Fruit fly (Drosophila melanogaster) whole organism, pupa: ENCODE measurements around the gene CG18135.
A peak's percentile ranks its signal among the peaks of the same experiment; 100 is the strongest.

Experiments
- CG10348 ChIP-seq: fragments of 200-800 bp; sonication (Bioruptor generic); IDR thresholded peaks from 2 replicates; pipeline ENCODE4 v1.3.6; 2022; ENCODE audit warnings: missing biosample characterization, missing genetic modification characterization
- CG12605 ChIP-seq: fragments of 200-800 bp; sonication (Bioruptor generic); IDR thresholded peaks from 2 replicates; pipeline ENCODE4 v1.3.6; 2022; ENCODE audit warnings: missing biosample characterization, missing genetic modification characterization
- CG13204 ChIP-seq: fragments of 200-800 bp; sonication (Bioruptor generic); optimal IDR thresholded peaks from 2 replicates; lab custom pipeline; 2018; ENCODE audit warnings: missing biosample characterization, mild to moderate bottlenecking, missing genetic modification characterization, moderate library complexity
- CG14655 ChIP-seq: fragments of 200-800 bp; sonication (Bioruptor generic); optimal IDR thresholded peaks from 3 replicates; lab custom pipeline; 2017; ENCODE audit warnings: mild to moderate bottlenecking, missing biosample characterization, missing genetic modification reagents, missing genetic modification characterization
- CG15710 ChIP-seq: fragments of 200-800 bp; sonication (Bioruptor generic); optimal IDR thresholded peaks from 2 replicates; lab custom pipeline; 2018; ENCODE audit warnings: missing biosample characterization, mild to moderate bottlenecking, missing genetic modification characterization, moderate library complexity
- CG17806 ChIP-seq: fragments of 200-800 bp; sonication (Bioruptor generic); optimal IDR thresholded peaks from 2 replicates; lab custom pipeline; 2018; ENCODE audit warnings: missing biosample characterization, mild to moderate bottlenecking, missing genetic modification characterization, moderate library complexity
- CG32121 ChIP-seq: fragments of 200-800 bp; sonication (Bioruptor generic); IDR thresholded peaks from 2 replicates; pipeline ENCODE4 v1.3.6; 2022; ENCODE audit warnings: missing biosample characterization, missing genetic modification characterization
- CG34367 ChIP-seq: fragments of 200-800 bp; sonication (Bioruptor generic); optimal IDR thresholded peaks from 2 replicates; lab custom pipeline; 2018; ENCODE audit warnings: missing biosample characterization, mild to moderate bottlenecking, missing genetic modification characterization
- CG4496 ChIP-seq: fragments of 200-800 bp; sonication (Bioruptor generic); IDR thresholded peaks from 3 replicates; pipeline ENCODE4 v1.3.6; 2022; ENCODE audit warnings: missing biosample characterization, missing genetic modification characterization
- CG8159 ChIP-seq: fragments of 200-800 bp; sonication (Bioruptor generic); optimal IDR thresholded peaks from 3 replicates; lab custom pipeline; 2018; ENCODE audit warnings: missing biosample characterization, mild to moderate bottlenecking, missing genetic modification characterization, moderate library complexity
- CG8301 ChIP-seq: fragments of 200-800 bp; sonication (Bioruptor generic); optimal IDR thresholded peaks from 2 replicates; lab custom pipeline; 2018; ENCODE audit warnings: missing biosample characterization, mild to moderate bottlenecking, missing genetic modification characterization
- CG9948 ChIP-seq: fragments of 200-800 bp; sonication (Bioruptor generic); optimal IDR thresholded peaks from 2 replicates; lab custom pipeline; 2018; ENCODE audit warnings: missing biosample characterization, mild to moderate bottlenecking, missing genetic modification characterization, moderate library complexity
- D1 ChIP-seq: fragments of 200-800 bp; sonication (Bioruptor generic); optimal IDR thresholded peaks from 2 replicates; lab custom pipeline; 2018; ENCODE audit warnings: missing biosample characterization, mild to moderate bottlenecking, missing genetic modification characterization, moderate library complexity
- EcR ChIP-seq: fragments of 200-800 bp; sonication (Bioruptor generic); optimal IDR thresholded peaks from 3 replicates; lab custom pipeline; 2019; ENCODE audit warnings: missing biosample characterization, missing genetic modification characterization, mild to moderate bottlenecking, moderate library complexity, missing genetic modification reagents
- Ets98B ChIP-seq: fragments of 200-800 bp; sonication (Bioruptor generic); IDR thresholded peaks from 2 replicates; pipeline ENCODE4 v1.3.6; 2022; ENCODE audit warnings: missing biosample characterization, missing genetic modification characterization
- Pif1A ChIP-seq: fragments of 200-800 bp; sonication (Bioruptor generic); optimal IDR thresholded peaks from 3 replicates; lab custom pipeline; 2016; ENCODE audit warnings: missing biosample characterization, missing genetic modification characterization
- Pif1B ChIP-seq: fragments of 200-800 bp; sonication (Bioruptor generic); optimal IDR thresholded peaks from 3 replicates; lab custom pipeline; 2016; ENCODE audit warnings: missing biosample characterization, missing genetic modification characterization
- Snoo ChIP-seq: fragments of 200-800 bp; sonication (Bioruptor generic); optimal IDR thresholded peaks from 3 replicates; lab custom pipeline; 2017; ENCODE audit warnings: missing biosample characterization, mild to moderate bottlenecking, missing genetic modification characterization, inconsistent platforms
- fd96Ca ChIP-seq: fragments of 200-800 bp; sonication (Bioruptor generic); IDR thresholded peaks from 3 replicates; pipeline ENCODE4 v1.3.6; 2022; ENCODE audit warnings: missing biosample characterization, missing genetic modification characterization
- gl ChIP-seq: fragments of 200-800 bp; sonication (Bioruptor generic); optimal IDR thresholded peaks from 2 replicates; lab custom pipeline; 2018; ENCODE audit warnings: missing biosample characterization, mild to moderate bottlenecking, missing genetic modification characterization
- rn ChIP-seq: fragments of 200-800 bp; sonication (Bioruptor generic); IDR thresholded peaks from 2 replicates; pipeline ENCODE4 v1.3.6; 2022; ENCODE audit warnings: missing biosample characterization, missing genetic modification characterization

The CG18135 gene

dm6 chr3L:19031858-19032257 is 33.8 kb upstream of the CG18135 start:
- no peak for TF ChIP-seq EcR (GFP tag; lab: Kevin White, UChicago)
- no peak for TF ChIP-seq CG8159 (tag; lab: Kevin White, UChicago)
- no peak for TF ChIP-seq Pif1B (GFP tag; lab: Kevin White, UChicago)
- no peak for TF ChIP-seq CG14655
- TF ChIP-seq CG4496 (GFP tag; lab: Robert Waterston, UW) = no peak

- TF ChIP-seq CG10348 (GFP tag; lab: Robert Waterston, UW) (no peak), Snoo (tag; lab: Kevin White, UChicago) (no peak), CG34367 (tag; lab: Kevin White, UChicago) (no peak), CG12605 (GFP tag; lab: Robert Waterston, UW) (no peak), CG32121 (GFP tag; lab: Robert Waterston, UW) (no peak), CG4496 (GFP tag; lab: Robert Waterston, UW) (no peak)
- TF ChIP-seq, all 21 proteins: peak for 0
These were observed 29.1 kb upstream of the CG18135 start for dm6 chr3L:19027172-19027571.

dm6 chr3L:19024800-19025199 is 26.7 kb upstream of the CG18135 start:
- no peak for TF ChIP-seq D1
- peak; percentile 51 for TF ChIP-seq CG9948 (tag; lab: Kevin White, UChicago)
- TF ChIP-seq CG14655 = peak; percentile 23
- no peak for TF ChIP-seq CG8159 (tag; lab: Kevin White, UChicago)
- no peak for TF ChIP-seq CG34367 (tag; lab: Kevin White, UChicago)
- TF ChIP-seq Pif1B (GFP tag; lab: Kevin White, UChicago) = peak; percentile 7
- TF ChIP-seq CG15710 (tag; lab: Kevin White, UChicago) = peak; percentile 48
- no peak for TF ChIP-seq gl (tag; lab: Kevin White, UChicago)
- TF ChIP-seq Pif1A (GFP tag; lab: Kevin White, UChicago) = peak; percentile 59
- no peak for TF ChIP-seq CG13204 (GFP tag; lab: Kevin White, UChicago)
- TF ChIP-seq CG12605 (GFP tag; lab: Robert Waterston, UW) = 0 out of 2 replicates have a peak, but pooled peaks have one; percentile 15
- TF ChIP-seq fd96Ca (GFP tag; lab: Robert Waterston, UW) = 0 out of 3 replicates have a peak, but pooled peaks have one; percentile 19
- TF ChIP-seq CG17806 (tag; lab: Kevin White, UChicago) = peak; percentile 50
- peak; percentile 56; the same call in 1 of the 3 replicates for TF ChIP-seq CG4496 (GFP tag; lab: Robert Waterston, UW)
- no peak for TF ChIP-seq CG32121 (GFP tag; lab: Robert Waterston, UW)
- peak; percentile 59 for TF ChIP-seq Snoo (tag; lab: Kevin White, UChicago)
- TF ChIP-seq CG8301 (tag; lab: Kevin White, UChicago) = peak; percentile 15
- no peak for TF ChIP-seq rn (GFP tag; lab: Robert Waterston, UW)
- no peak for TF ChIP-seq EcR (GFP tag; lab: Kevin White, UChicago)
- no peak for TF ChIP-seq Ets98B (GFP tag; lab: Robert Waterston, UW)
- TF ChIP-seq CG10348 (GFP tag; lab: Robert Waterston, UW) = no peak

- TF ChIP-seq CG8159 (tag; lab: Kevin White, UChicago) (no peak), Ets98B (GFP tag; lab: Robert Waterston, UW) (no peak), EcR (GFP tag; lab: Kevin White, UChicago) (peak; percentile 37), CG4496 (GFP tag; lab: Robert Waterston, UW) (no peak; the same call in 1 of the 3 replicates), fd96Ca (GFP tag; lab: Robert Waterston, UW) (no peak), CG32121 (GFP tag; lab: Robert Waterston, UW) (no peak), CG9948 (tag; lab: Kevin White, UChicago) (no peak), CG14655 (no peak), Snoo (tag; lab: Kevin White, UChicago) (no peak), Pif1B (GFP tag; lab: Kevin White, UChicago) (peak; percentile 27), Pif1A (GFP tag; lab: Kevin White, UChicago) (no peak), CG10348 (GFP tag; lab: Robert Waterston, UW) (no peak), gl (tag; lab: Kevin White, UChicago) (no peak), CG17806 (tag; lab: Kevin White, UChicago) (no peak), rn (GFP tag; lab: Robert Waterston, UW) (no peak), CG34367 (tag; lab: Kevin White, UChicago) (no peak), CG13204 (GFP tag; lab: Kevin White, UChicago) (peak; percentile 58), D1 (no peak), CG12605 (GFP tag; lab: Robert Waterston, UW) (0 out of 2 replicates have a peak, but pooled peaks have one; percentile 27), CG15710 (tag; lab: Kevin White, UChicago) (no peak), CG8301 (tag; lab: Kevin White, UChicago) (no peak)
These were observed 23.6 kb upstream of the CG18135 start for dm6 chr3L:19021701-19022100.

dm6 chr3L:19020467-19020866 is 22.4 kb upstream of the CG18135 start:
- TF ChIP-seq CG32121 (GFP tag; lab: Robert Waterston, UW) = 0 out of 2 replicates have a peak, but pooled peaks have one; percentile 34
- TF ChIP-seq CG14655 = no peak
- TF ChIP-seq CG4496 (GFP tag; lab: Robert Waterston, UW) = peak; percentile 34; the same call in 2 of the 3 replicates
- 0 out of 3 replicates have a peak, but pooled peaks have one; percentile 21 for TF ChIP-seq fd96Ca (GFP tag; lab: Robert Waterston, UW)
- TF ChIP-seq Ets98B (GFP tag; lab: Robert Waterston, UW) = no peak

dm6 chr3L:19019308-19019749 is 21.2 kb upstream of the CG18135 start:
- no peak for TF ChIP-seq Pif1A (GFP tag; lab: Kevin White, UChicago)
- no peak for TF ChIP-seq CG17806 (tag; lab: Kevin White, UChicago)
- no peak for TF ChIP-seq Pif1B (GFP tag; lab: Kevin White, UChicago)
- no peak for TF ChIP-seq Ets98B (GFP tag; lab: Robert Waterston, UW)
- no peak for TF ChIP-seq CG34367 (tag; lab: Kevin White, UChicago)
- TF ChIP-seq CG9948 (tag; lab: Kevin White, UChicago) = no peak
- no peak for TF ChIP-seq D1
- TF ChIP-seq CG10348 (GFP tag; lab: Robert Waterston, UW) = no peak
- 0 out of 3 replicates have a peak, but pooled peaks have one; percentile 19 for TF ChIP-seq CG4496 (GFP tag; lab: Robert Waterston, UW)
- TF ChIP-seq EcR (GFP tag; lab: Kevin White, UChicago) = no peak
- TF ChIP-seq fd96Ca (GFP tag; lab: Robert Waterston, UW) = no peak
- TF ChIP-seq CG13204 (GFP tag; lab: Kevin White, UChicago) = no peak
- no peak for TF ChIP-seq gl (tag; lab: Kevin White, UChicago)
- peak; percentile 49 for TF ChIP-seq CG32121 (GFP tag; lab: Robert Waterston, UW)
- TF ChIP-seq rn (GFP tag; lab: Robert Waterston, UW) = no peak
- TF ChIP-seq CG14655 = no peak
- TF ChIP-seq CG12605 (GFP tag; lab: Robert Waterston, UW) = no peak
